Fruit fly (Drosophila melanogaster) whole organism, pupa: ENCODE results near the gene CycA.

Experiments
- CG10348 ChIP-seq: fragments of 200-800 bp; sonication (Bioruptor generic); IDR thresholded peaks from 2 replicates; pipeline ENCODE4 v1.3.6; 2022; ENCODE audit warnings: missing biosample characterization, missing genetic modification characterization
- CG12605 ChIP-seq: fragments of 200-800 bp; sonication (Bioruptor generic); IDR thresholded peaks from 2 replicates; pipeline ENCODE4 v1.3.6; 2022; ENCODE audit warnings: missing biosample characterization, missing genetic modification characterization
- CG13204 ChIP-seq: fragments of 200-800 bp; sonication (Bioruptor generic); optimal IDR thresholded peaks from 2 replicates; lab custom pipeline; 2018; ENCODE audit warnings: missing biosample characterization, mild to moderate bottlenecking, missing genetic modification characterization, moderate library complexity
- CG14655 ChIP-seq: fragments of 200-800 bp; sonication (Bioruptor generic); optimal IDR thresholded peaks from 3 replicates; lab custom pipeline; 2017; ENCODE audit warnings: mild to moderate bottlenecking, missing biosample characterization, missing genetic modification reagents, missing genetic modification characterization
- CG15710 ChIP-seq: fragments of 200-800 bp; sonication (Bioruptor generic); optimal IDR thresholded peaks from 2 replicates; lab custom pipeline; 2018; ENCODE audit warnings: missing biosample characterization, mild to moderate bottlenecking, missing genetic modification characterization, moderate library complexity
- CG17806 ChIP-seq: fragments of 200-800 bp; sonication (Bioruptor generic); optimal IDR thresholded peaks from 2 replicates; lab custom pipeline; 2018; ENCODE audit warnings: missing biosample characterization, mild to moderate bottlenecking, missing genetic modification characterization, moderate library complexity
- CG32121 ChIP-seq: fragments of 200-800 bp; sonication (Bioruptor generic); IDR thresholded peaks from 2 replicates; pipeline ENCODE4 v1.3.6; 2022; ENCODE audit warnings: missing biosample characterization, missing genetic modification characterization
- CG34367 ChIP-seq: fragments of 200-800 bp; sonication (Bioruptor generic); optimal IDR thresholded peaks from 2 replicates; lab custom pipeline; 2018; ENCODE audit warnings: missing biosample characterization, mild to moderate bottlenecking, missing genetic modification characterization
- CG4496 ChIP-seq: fragments of 200-800 bp; sonication (Bioruptor generic); IDR thresholded peaks from 3 replicates; pipeline ENCODE4 v1.3.6; 2022; ENCODE audit warnings: missing biosample characterization, missing genetic modification characterization
- CG8159 ChIP-seq: fragments of 200-800 bp; sonication (Bioruptor generic); optimal IDR thresholded peaks from 3 replicates; lab custom pipeline; 2018; ENCODE audit warnings: missing biosample characterization, mild to moderate bottlenecking, missing genetic modification characterization, moderate library complexity
- CG8301 ChIP-seq: fragments of 200-800 bp; sonication (Bioruptor generic); optimal IDR thresholded peaks from 2 replicates; lab custom pipeline; 2018; ENCODE audit warnings: missing biosample characterization, mild to moderate bottlenecking, missing genetic modification characterization
- CG9948 ChIP-seq: fragments of 200-800 bp; sonication (Bioruptor generic); optimal IDR thresholded peaks from 2 replicates; lab custom pipeline; 2018; ENCODE audit warnings: missing biosample characterization, mild to moderate bottlenecking, missing genetic modification characterization, moderate library complexity
- D1 ChIP-seq: fragments of 200-800 bp; sonication (Bioruptor generic); optimal IDR thresholded peaks from 2 replicates; lab custom pipeline; 2018; ENCODE audit warnings: missing biosample characterization, mild to moderate bottlenecking, missing genetic modification characterization, moderate library complexity
- EcR ChIP-seq: fragments of 200-800 bp; sonication (Bioruptor generic); optimal IDR thresholded peaks from 3 replicates; lab custom pipeline; 2019; ENCODE audit warnings: missing biosample characterization, missing genetic modification characterization, mild to moderate bottlenecking, moderate library complexity, missing genetic modification reagents
- Ets98B ChIP-seq: fragments of 200-800 bp; sonication (Bioruptor generic); IDR thresholded peaks from 2 replicates; pipeline ENCODE4 v1.3.6; 2022; ENCODE audit warnings: missing biosample characterization, missing genetic modification characterization
- Pif1A ChIP-seq: fragments of 200-800 bp; sonication (Bioruptor generic); optimal IDR thresholded peaks from 3 replicates; lab custom pipeline; 2016; ENCODE audit warnings: missing biosample characterization, missing genetic modification characterization
- Pif1B ChIP-seq: fragments of 200-800 bp; sonication (Bioruptor generic); optimal IDR thresholded peaks from 3 replicates; lab custom pipeline; 2016; ENCODE audit warnings: missing biosample characterization, missing genetic modification characterization
- Snoo ChIP-seq: fragments of 200-800 bp; sonication (Bioruptor generic); optimal IDR thresholded peaks from 3 replicates; lab custom pipeline; 2017; ENCODE audit warnings: missing biosample characterization, mild to moderate bottlenecking, missing genetic modification characterization, inconsistent platforms
- fd96Ca ChIP-seq: fragments of 200-800 bp; sonication (Bioruptor generic); IDR thresholded peaks from 3 replicates; pipeline ENCODE4 v1.3.6; 2022; ENCODE audit warnings: missing biosample characterization, missing genetic modification characterization
- gl ChIP-seq: fragments of 200-800 bp; sonication (Bioruptor generic); optimal IDR thresholded peaks from 2 replicates; lab custom pipeline; 2018; ENCODE audit warnings: missing biosample characterization, mild to moderate bottlenecking, missing genetic modification characterization
- rn ChIP-seq: fragments of 200-800 bp; sonication (Bioruptor generic); IDR thresholded peaks from 2 replicates; pipeline ENCODE4 v1.3.6; 2022; ENCODE audit warnings: missing biosample characterization, missing genetic modification characterization

Gene CycA

DNA sequence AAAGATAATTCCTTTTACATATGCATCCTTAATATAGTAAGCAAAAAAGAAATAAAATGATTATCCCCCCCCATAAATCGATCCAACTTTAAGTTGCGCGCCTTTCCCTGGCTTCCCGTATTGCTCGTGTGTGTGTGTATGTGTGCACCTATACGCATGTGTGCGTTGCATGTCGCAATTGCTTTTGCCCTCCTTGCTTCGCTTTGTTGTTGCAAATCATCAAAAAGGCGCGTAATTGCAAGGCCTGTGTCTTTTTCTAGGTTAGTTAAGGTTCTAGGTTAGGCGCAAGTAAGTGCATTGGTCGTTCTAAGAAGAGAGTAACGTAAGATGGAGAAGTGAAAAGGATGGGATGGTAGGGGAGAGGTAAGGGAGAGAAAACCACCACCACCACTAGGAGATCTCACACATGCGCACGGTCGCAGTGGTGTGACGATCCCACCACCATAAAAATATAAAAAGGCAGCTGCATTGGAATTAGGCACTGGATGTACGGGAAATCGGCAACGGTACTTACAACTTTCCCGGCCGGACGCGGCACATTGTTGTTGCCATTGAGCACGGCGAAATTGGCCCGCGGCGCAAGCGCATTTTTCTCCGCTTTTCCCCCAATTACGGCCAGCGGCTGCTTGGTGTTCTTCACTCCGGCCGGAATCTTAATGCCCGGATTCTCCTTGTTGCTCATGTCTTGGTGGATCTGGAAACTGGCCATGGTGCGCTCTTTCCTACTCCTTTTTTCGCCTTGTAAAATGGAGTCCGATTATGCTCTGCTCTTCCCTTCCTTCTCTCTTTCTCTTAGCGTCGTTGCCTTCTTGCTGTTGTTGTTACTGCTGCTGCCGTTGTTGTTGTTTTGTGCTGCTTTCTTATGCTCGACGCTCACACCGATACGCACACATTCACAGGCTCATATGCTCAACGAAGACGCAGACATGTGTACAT is 750 bp downstream of the CycA start:
- no peak for TF ChIP-seq CG13204 (GFP tag; lab: Kevin White, UChicago)
- no peak for TF ChIP-seq CG10348
- TF ChIP-seq CG17806 (tag; lab: Kevin White, UChicago), result no peak
- TF ChIP-seq Snoo, result no peak
- TF ChIP-seq CG14655 (GFP tag; lab: Kevin White, UChicago), result no peak
- no peak for TF ChIP-seq CG12605 (GFP tag; lab: Robert Waterston, UW)
- TF ChIP-seq CG9948 (tag; lab: Kevin White, UChicago), result no peak
- no peak for TF ChIP-seq CG34367 (tag; lab: Kevin White, UChicago)
- no peak for TF ChIP-seq Pif1A
- no peak for TF ChIP-seq Pif1B (GFP tag; lab: Kevin White, UChicago)
- no peak for TF ChIP-seq gl
- TF ChIP-seq Ets98B (GFP tag; lab: Robert Waterston, UW), result no peak
- TF ChIP-seq D1 (tag; lab: Kevin White, UChicago), result no peak
- TF ChIP-seq EcR (GFP tag; lab: Kevin White, UChicago), result no peak
- no peak for TF ChIP-seq fd96Ca (GFP tag; lab: Robert Waterston, UW)
- no peak for TF ChIP-seq CG15710 (tag; lab: Kevin White, UChicago)
- TF ChIP-seq CG8301 (tag; lab: Kevin White, UChicago), result no peak
- TF ChIP-seq, all 21 proteins: peak for 0

- TF ChIP-seq CG32121, result no peak
Observed at dm6 chr3L:11831199-11831598, 2.2 kb downstream of the CycA start.

DNA sequence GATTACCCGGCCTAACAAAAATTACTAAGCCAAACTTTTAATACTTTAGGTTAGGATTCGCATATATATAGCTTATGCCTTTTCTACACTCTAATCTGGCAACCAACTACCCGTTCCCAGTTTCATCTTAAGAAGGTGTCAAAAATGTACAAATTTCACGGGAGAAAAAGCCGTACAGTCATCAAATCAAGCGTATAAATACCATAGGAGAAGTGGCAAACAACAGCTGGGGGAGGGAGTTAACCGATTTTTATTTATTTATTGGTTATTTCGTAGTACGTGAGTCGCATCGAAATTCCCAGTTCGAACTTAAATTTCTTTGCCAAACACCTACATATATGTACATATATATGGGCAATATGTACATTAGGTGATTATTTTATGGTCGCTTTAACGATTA is 4.6 kb downstream of the CycA start, which contains the start of gene CG7264:
Gene CG7264, plus strand, starts transcription at position 301 of the 400 bp plus-strand sequence.
- TF ChIP-seq D1 (tag; lab: Kevin White, UChicago) (no peak), CG14655 (GFP tag; lab: Kevin White, UChicago) (no peak), EcR (GFP tag; lab: Kevin White, UChicago) (no peak), CG12605 (GFP tag; lab: Robert Waterston, UW) (no peak), CG10348 (no peak), CG15710 (tag; lab: Kevin White, UChicago) (no peak), rn (no peak), CG8301 (tag; lab: Kevin White, UChicago) (no peak), fd96Ca (GFP tag; lab: Robert Waterston, UW) (no peak), CG34367 (tag; lab: Kevin White, UChicago) (no peak)

- TF ChIP-seq Pif1B (GFP tag; lab: Kevin White, UChicago), result no peak
- TF ChIP-seq CG13204 (GFP tag; lab: Kevin White, UChicago), result no peak
- no peak for TF ChIP-seq Snoo
- no peak for TF ChIP-seq CG34367 (tag; lab: Kevin White, UChicago)
- TF ChIP-seq CG12605 (GFP tag; lab: Robert Waterston, UW), result no peak
- no peak for TF ChIP-seq CG14655 (GFP tag; lab: Kevin White, UChicago)
- TF ChIP-seq CG8159 (tag; lab: Kevin White, UChicago), result no peak
- no peak for TF ChIP-seq CG9948 (tag; lab: Kevin White, UChicago)
- TF ChIP-seq CG32121, result no peak
- TF ChIP-seq CG10348, result no peak
- no peak for TF ChIP-seq CG4496 (GFP tag; lab: Robert Waterston, UW)
- TF ChIP-seq CG15710 (tag; lab: Kevin White, UChicago), result no peak
- no peak for TF ChIP-seq gl
- TF ChIP-seq Ets98B (GFP tag; lab: Robert Waterston, UW), result no peak
- TF ChIP-seq D1 (tag; lab: Kevin White, UChicago), result no peak
- no peak for TF ChIP-seq CG17806 (tag; lab: Kevin White, UChicago)
- TF ChIP-seq EcR (GFP tag; lab: Kevin White, UChicago), result no peak
- TF ChIP-seq Pif1A, result no peak
- TF ChIP-seq, all 21 proteins: peak for 0
Observed at dm6 chr3L:11825560-11826153, 7.7 kb downstream of the CycA start, which contains the start of gene CG32095. Gene CG32095 (minus strand): TSS chr3L:11825732.

DNA sequence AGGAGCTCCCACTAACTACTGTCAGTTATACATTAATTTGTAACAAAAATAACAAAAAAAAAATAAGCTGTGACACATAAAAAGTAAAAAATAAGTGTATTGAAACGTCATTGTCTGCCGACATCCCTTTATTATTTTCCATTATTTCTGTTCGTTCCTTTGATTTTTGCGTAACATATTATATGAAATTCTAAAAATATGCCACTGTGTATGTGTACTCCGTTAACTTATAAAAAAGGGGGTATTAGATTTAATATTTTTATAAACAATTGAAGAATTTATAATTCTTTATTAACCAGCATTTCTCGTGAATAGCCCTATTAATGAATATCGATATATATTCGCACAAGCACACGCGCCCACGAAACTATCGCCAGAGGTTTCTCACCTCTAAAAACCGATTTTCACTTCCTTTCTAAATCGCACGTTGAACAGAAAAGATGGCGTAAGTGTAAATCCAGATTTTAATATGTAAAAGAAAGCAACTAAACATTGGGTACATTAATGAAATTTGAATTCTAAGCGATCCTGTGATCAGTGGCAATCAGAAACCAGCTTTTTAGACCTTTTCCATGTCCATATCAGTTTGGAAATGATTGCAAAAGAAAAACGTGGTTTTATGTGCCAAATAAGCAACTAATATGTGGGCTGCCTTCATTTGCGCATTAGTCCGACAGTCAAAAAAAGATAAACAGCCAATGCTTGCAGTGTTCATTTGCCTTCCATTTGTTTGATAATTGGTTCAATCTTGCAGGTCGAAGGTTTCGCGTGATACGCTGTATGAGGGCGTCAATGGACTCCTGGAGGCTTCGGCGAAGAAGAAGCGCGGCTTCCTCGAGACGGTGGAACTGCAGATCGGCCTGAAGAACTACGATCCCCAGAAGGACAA is 10.7 kb downstream of the CycA start, which contains the start of gene RpL10Ab:
Gene RpL10Ab, plus strand, starts transcription at position 406 of the 889 bp plus-strand sequence.
- no peak for TF ChIP-seq rn
- peak; percentile 65 for TF ChIP-seq Snoo
- TF ChIP-seq CG8159 (tag; lab: Kevin White, UChicago), result peak; percentile 70
- peak; percentile 69; the same call in 2 of the 3 replicates for TF ChIP-seq CG4496 (GFP tag; lab: Robert Waterston, UW)
- peak; percentile 42 for TF ChIP-seq CG34367 (tag; lab: Kevin White, UChicago)
- no peak for TF ChIP-seq gl
- TF ChIP-seq EcR (GFP tag; lab: Kevin White, UChicago), result no peak
- TF ChIP-seq CG10348, result peak; percentile 21; the same call in 1 of the 2 replicates
- peak; percentile 7 for TF ChIP-seq CG9948 (tag; lab: Kevin White, UChicago)
- peak; percentile 34; the same call in 1 of the 2 replicates for TF ChIP-seq Ets98B (GFP tag; lab: Robert Waterston, UW)
- TF ChIP-seq CG15710 (tag; lab: Kevin White, UChicago), result peak; percentile 38
- no peak for TF ChIP-seq CG13204 (GFP tag; lab: Kevin White, UChicago)
- peak; percentile 52 for TF ChIP-seq CG32121
